Worm (Caenorhabditis elegans) whole organism, late embryonic: Measurements from ENCODE around the gene lact-4.

Experiments used
- pax-1 ChIP-seq: fragments of 150-350 bp; optimal IDR thresholded peaks from 2 replicates; lab custom pipeline; 2014; ENCODE audit warnings: missing biosample characterization, missing genetic modification characterization
- ref-2 ChIP-seq: sonication (generic microtip); optimal IDR thresholded peaks from 2 replicates; lab custom pipeline; 2016; ENCODE audit warnings: missing genetic modification characterization, missing compliant biosample characterization

ce11 chrII:8454513-8454912 lies 25.8 kb downstream of the lact-4 start, which contains the start of gene F22B5.5:
- TF ChIP-seq ref-2 (tag; lab: Kevin White, UChicago), result no peak
- no peak for TF ChIP-seq pax-1 (tag; lab: Kevin White, UChicago)
